Worm (Caenorhabditis elegans): ENCODE measurements around the gene K07F5.16.

ce11 chrIV:9884257-9884656, 20.3 kb downstream of the K07F5.16 start, which contains the start of the genes prp-18 and mccc-1:
- TF ChIP-seq ceh-9 (tag; optimal IDR thresholded peaks at IDR 0.05), result no peak
- TF ChIP-seq gmeb-2 (tag; optimal IDR thresholded peaks at IDR 0.05), result no peak
- no peak for TF ChIP-seq mec-3 (tag; optimal IDR thresholded peaks at IDR 0.05; ENCODE audit: borderline replicate concordance)
- no peak for TF ChIP-seq pag-3 (tag; optimal IDR thresholded peaks at IDR 0.05; ENCODE audit: borderline replicate concordance)
- TF ChIP-seq tbx-2 (tag; optimal IDR thresholded peaks at IDR 0.05), result no peak
- no peak for TF ChIP-seq ets-4 (tag; optimal IDR thresholded peaks at IDR 0.05)
- no peak for TF ChIP-seq ceh-14 (tag; optimal IDR thresholded peaks at IDR 0.05)
- peak; percentile 16 for TF ChIP-seq nfya-1 (tag; optimal IDR thresholded peaks at IDR 0.05)
- no peak for TF ChIP-seq ceh-30 (tag; optimal IDR thresholded peaks at IDR 0.05)
- no peak for TF ChIP-seq ceh-24 (tag; optimal IDR thresholded peaks at IDR 0.05)
- no peak for TF ChIP-seq pqm-1 (tag; optimal IDR thresholded peaks at IDR 0.05)
- TF ChIP-seq C08G9.2 (tag; optimal IDR thresholded peaks at IDR 0.05), result no peak
- no peak for TF ChIP-seq nhr-11 (tag; optimal IDR thresholded peaks at IDR 0.05)
- TF ChIP-seq syd-9 (tag; optimal IDR thresholded peaks at IDR 0.05), result no peak

All from whole organism, late embryonic.